Worm (Caenorhabditis elegans) whole organism, L2 larva: ENCODE results near the gene C25E10.7.

ENCODE experiments used
- C34F6.9 ChIP-seq: fragments of 150-350 bp; optimal IDR thresholded peaks from 2 replicates; lab custom pipeline; 2014; ENCODE audit warnings: missing biosample characterization, missing genetic modification characterization
- F13H6.1 ChIP-seq: sonication (generic microtip); optimal IDR thresholded peaks from 2 replicates; lab custom pipeline; 2016; ENCODE audit warnings: missing genetic modification characterization, missing compliant biosample characterization
- R02D3.7 ChIP-seq: fragments of 150-350 bp; optimal IDR thresholded peaks from 2 replicates; lab custom pipeline; 2014; ENCODE audit warnings: missing biosample characterization, missing genetic modification characterization
- Y55F3AM.14 ChIP-seq: fragments of 200-800 bp; sonication (Bioruptor generic); optimal IDR thresholded peaks from 2 replicates; lab custom pipeline; 2018; ENCODE audit warnings: mild to moderate bottlenecking, missing genetic modification characterization, missing compliant biosample characterization
- ZK546.5 ChIP-seq: sonication (generic microtip); optimal IDR thresholded peaks from 2 replicates; lab custom pipeline; 2017; ENCODE audit warnings: missing biosample characterization, missing genetic modification characterization
- alr-1 ChIP-seq: fragments of 150-350 bp; optimal IDR thresholded peaks from 2 replicates; lab custom pipeline; 2014; ENCODE audit warnings: missing biosample characterization, missing genetic modification characterization
- aly-2 ChIP-seq: fragments of 150-350 bp; optimal IDR thresholded peaks from 2 replicates; lab custom pipeline; 2014; ENCODE audit warnings: missing biosample characterization, missing genetic modification characterization
- ama-1 ChIP-seq: fragments of 150-350 bp; optimal IDR thresholded peaks from 2 replicates; lab custom pipeline; 2018; ENCODE audit warnings: inconsistent platforms
- blmp-1 ChIP-seq: sonication (generic microtip); optimal IDR thresholded peaks from 2 replicates; lab custom pipeline; 2017; ENCODE audit warnings: missing genetic modification characterization, mild to moderate bottlenecking, missing compliant biosample characterization, antibody characterized with exemption, moderate library complexity; ENCODE audit not compliant: insufficient read depth
- crh-2 ChIP-seq: sonication (generic microtip); optimal IDR thresholded peaks from 2 replicates; lab custom pipeline; 2017; ENCODE audit warnings: missing biosample characterization, missing genetic modification characterization
- egl-27 ChIP-seq: sonication (generic microtip); optimal IDR thresholded peaks from 3 replicates; lab custom pipeline; 2017; ENCODE audit warnings: missing biosample characterization, missing genetic modification reagents, missing genetic modification characterization
- elt-1 ChIP-seq: fragments of 150-350 bp; optimal IDR thresholded peaks from 2 replicates; lab custom pipeline; 2014; ENCODE audit warnings: missing biosample characterization, missing genetic modification characterization
- fos-1 ChIP-seq: fragments of 150-350 bp; optimal IDR thresholded peaks from 2 replicates; lab custom pipeline; 2014; ENCODE audit warnings: missing biosample characterization, missing genetic modification characterization
- gmeb-1 ChIP-seq: fragments of 150-350 bp; optimal IDR thresholded peaks from 2 replicates; lab custom pipeline; 2014; ENCODE audit warnings: missing biosample characterization, missing genetic modification characterization
- lin-11 ChIP-seq: fragments of 150-350 bp; sonication (generic microtip); optimal IDR thresholded peaks from 2 replicates; lab custom pipeline; 2014; ENCODE audit warnings: missing biosample characterization, missing genetic modification characterization, inconsistent platforms, mixed read lengths
- lin-13 ChIP-seq: fragments of 150-350 bp; optimal IDR thresholded peaks from 2 replicates; lab custom pipeline; 2014; ENCODE audit warnings: missing biosample characterization, missing genetic modification reagents, missing genetic modification characterization
- lin-39 ChIP-seq: fragments of 150-350 bp; optimal IDR thresholded peaks from 2 replicates; lab custom pipeline; 2014; ENCODE audit warnings: missing biosample characterization, missing genetic modification reagents, missing genetic modification characterization
- lsy-2 ChIP-seq, 2 experiments: fragments of 150-350 bp in 1 of 2; sonication (generic microtip) in 1 of 2; optimal IDR thresholded peaks; 2 replicates each; lab custom pipeline; 2014 to 2017; ENCODE audit warnings: missing biosample characterization in 2 of 2, missing genetic modification characterization in 2 of 2
- mab-5 ChIP-seq: fragments of 150-350 bp; optimal IDR thresholded peaks from 2 replicates; lab custom pipeline; 2014; ENCODE audit warnings: missing biosample characterization, missing genetic modification characterization
- mbf-1 ChIP-seq: sonication (generic microtip); optimal IDR thresholded peaks from 2 replicates; lab custom pipeline; 2017; ENCODE audit warnings: missing biosample characterization, missing genetic modification characterization
- mdl-1 ChIP-seq, 2 experiments: fragments of 150-350 bp in 1 of 2; sonication (generic microtip) in 1 of 2; optimal IDR thresholded peaks; 2 replicates each; lab custom pipeline; 2017; ENCODE audit warnings: missing biosample characterization in 2 of 2, missing genetic modification characterization in 2 of 2
- nhr-10 ChIP-seq: sonication (generic microtip); optimal IDR thresholded peaks from 2 replicates; lab custom pipeline; 2017; ENCODE audit warnings: missing biosample characterization, missing genetic modification characterization
- nhr-11 ChIP-seq: fragments of 150-350 bp; optimal IDR thresholded peaks from 2 replicates; lab custom pipeline; 2014; ENCODE audit warnings: missing biosample characterization, missing genetic modification characterization
- nhr-12 ChIP-seq: fragments of 150-350 bp; optimal IDR thresholded peaks from 2 replicates; lab custom pipeline; 2014; ENCODE audit warnings: missing biosample characterization, missing genetic modification characterization
- nhr-129 ChIP-seq: fragments of 150-350 bp; optimal IDR thresholded peaks from 2 replicates; lab custom pipeline; 2014; ENCODE audit warnings: missing biosample characterization, missing genetic modification characterization
- nhr-21 ChIP-seq: fragments of 150-350 bp; optimal IDR thresholded peaks from 2 replicates; lab custom pipeline; 2014; ENCODE audit warnings: missing biosample characterization, missing genetic modification characterization
- nhr-23 ChIP-seq: fragments of 150-350 bp; optimal IDR thresholded peaks from 2 replicates; lab custom pipeline; 2014; ENCODE audit warnings: missing biosample characterization, missing genetic modification reagents, missing genetic modification characterization
- nhr-237 ChIP-seq: fragments of 150-350 bp; optimal IDR thresholded peaks from 2 replicates; lab custom pipeline; 2014; ENCODE audit warnings: missing biosample characterization, missing genetic modification characterization
- nhr-25 ChIP-seq: fragments of 150-350 bp; sonication (generic microtip); optimal IDR thresholded peaks from 3 replicates; lab custom pipeline; 2014; ENCODE audit warnings: missing biosample characterization, missing genetic modification characterization
- nhr-6 ChIP-seq: fragments of 150-350 bp; optimal IDR thresholded peaks from 2 replicates; lab custom pipeline; 2014; ENCODE audit warnings: missing biosample characterization, missing genetic modification characterization
- nhr-77 ChIP-seq: fragments of 150-350 bp; optimal IDR thresholded peaks from 2 replicates; lab custom pipeline; 2014; ENCODE audit warnings: missing biosample characterization, missing genetic modification characterization
- sem-4 ChIP-seq: fragments of 150-350 bp; optimal IDR thresholded peaks from 2 replicates; lab custom pipeline; 2014; ENCODE audit warnings: missing biosample characterization, missing genetic modification reagents, missing genetic modification characterization
- skn-1 ChIP-seq: sonication (generic microtip); optimal IDR thresholded peaks from 2 replicates; lab custom pipeline; 2017; ENCODE audit warnings: missing biosample characterization, missing genetic modification characterization
- sma-3 ChIP-seq: sonication (generic microtip); optimal IDR thresholded peaks from 2 replicates; lab custom pipeline; 2016; ENCODE audit warnings: missing genetic modification reagents, missing genetic modification characterization, missing compliant biosample characterization
- sma-9 ChIP-seq, 2 experiments: fragments of 150-350 bp in 1 of 2; sonication (generic microtip) in 1 of 2; optimal IDR thresholded peaks; 2 replicates each; lab custom pipeline; 2014 to 2016; ENCODE audit warnings: missing genetic modification characterization in 2 of 2, mild to moderate bottlenecking in 1 of 2, missing biosample characterization in 1 of 2, missing compliant biosample characterization in 1 of 2, missing genetic modification reagents in 1 of 2, moderate library complexity in 1 of 2
- snpc-4 ChIP-seq: fragments of 150-350 bp; optimal IDR thresholded peaks from 2 replicates; lab custom pipeline; 2014; ENCODE audit warnings: missing biosample characterization, missing genetic modification characterization
- unc-39 ChIP-seq: fragments of 150-350 bp; optimal IDR thresholded peaks from 2 replicates; lab custom pipeline; 2014; ENCODE audit warnings: missing biosample characterization, missing genetic modification characterization
- unc-55 ChIP-seq: fragments of 150-350 bp; sonication (generic microtip); optimal IDR thresholded peaks from 3 replicates; lab custom pipeline; 2014; ENCODE audit warnings: missing biosample characterization, missing genetic modification reagents, missing genetic modification characterization
- unc-62 ChIP-seq: fragments of 150-350 bp; optimal IDR thresholded peaks from 2 replicates; lab custom pipeline; 2014; ENCODE audit warnings: missing biosample characterization, missing genetic modification reagents, missing genetic modification characterization
- zag-1 ChIP-seq: fragments of 150-350 bp; optimal IDR thresholded peaks from 2 replicates; lab custom pipeline; 2014; ENCODE audit warnings: missing biosample characterization, missing genetic modification characterization
- ztf-1 ChIP-seq: fragments of 200-800 bp; sonication (Bioruptor generic); conservative IDR thresholded peaks from 2 replicates; pipeline ENCODE4 v1.3.6; 2022; ENCODE audit warnings: missing genetic modification characterization, missing compliant biosample characterization
- ztf-11 ChIP-seq: sonication (generic microtip); optimal IDR thresholded peaks from 2 replicates; lab custom pipeline; 2017; ENCODE audit warnings: missing biosample characterization, missing genetic modification characterization
- ztf-4 ChIP-seq: fragments of 150-350 bp; optimal IDR thresholded peaks from 2 replicates; lab custom pipeline; 2014; ENCODE audit warnings: missing biosample characterization, missing genetic modification characterization

C25E10.7 gene

ce11 chrV:9092209-9092608, 41.2 kb upstream of the C25E10.7 start, which contains the start of gene T27E4.1:
Gene T27E4.1, plus strand, starts transcription at chrV:9092345.
- TF ChIP-seq blmp-1 (tag; lab: Kevin White, UChicago) (no peak), ZK546.5 (tag; lab: Kevin White, UChicago) (no peak), snpc-4 (tag; lab: Kevin White, UChicago) (no peak), nhr-21 (tag; lab: Kevin White, UChicago) (no peak), zag-1 (tag; lab: Kevin White, UChicago) (peak; percentile 53), unc-55 (peak; percentile 53), nhr-77 (no peak), nhr-10 (no peak), lsy-2 (tag; optimal IDR thresholded peaks at IDR 0.05; lab: Kevin White, UChicago) (peak in 1 of 2 experiments; percentile 4), nhr-129 (tag; lab: Kevin White, UChicago) (peak; percentile 24), sma-9 (GFP tag; optimal IDR thresholded peaks at IDR 0.05; lab: Kevin White, UChicago) (peak; percentile 28), sma-9 (tag; optimal IDR thresholded peaks at IDR 0.05; lab: Kevin White, UChicago) (no peak), C34F6.9 (tag; lab: Kevin White, UChicago) (peak; percentile 40), ztf-4 (tag; lab: Kevin White, UChicago) (no peak), crh-2 (no peak)
- TF ChIP-seq, all 48 proteins: peak for 6

- peak; percentile 18 for TF ChIP-seq snpc-4 (tag; lab: Kevin White, UChicago)
These were observed 40.1 kb upstream of the C25E10.7 start for ce11 chrV:9090824-9091798.

- TF ChIP-seq zag-1 (tag; lab: Kevin White, UChicago) (no peak), ama-1 (lab: Kevin White, UChicago) (peak; percentile 96), C34F6.9 (tag; lab: Kevin White, UChicago) (peak; percentile 47)
- TF ChIP-seq, all 48 proteins: peak for 2
These were observed 37.8 kb upstream of the C25E10.7 start for ce11 chrV:9088758-9089157.

ce11 chrV:9085845-9086244, 34.8 kb upstream of the C25E10.7 start:
- TF ChIP-seq Y55F3AM.14 (GFP tag; lab: Kevin White, UChicago) (no peak), mab-5 (tag; lab: Kevin White, UChicago) (no peak), ZK546.5 (tag; lab: Kevin White, UChicago) (no peak), sma-3 (GFP tag; lab: Kevin White, UChicago) (peak; percentile 92), nhr-237 (no peak), nhr-21 (tag; lab: Kevin White, UChicago) (peak; percentile 71), sem-4 (tag; lab: Kevin White, UChicago) (no peak), nhr-10 (no peak), lsy-2 (tag; optimal IDR thresholded peaks at IDR 0.05; lab: Kevin White, UChicago) (no peak), alr-1 (tag; lab: Kevin White, UChicago) (no peak), nhr-11 (tag; lab: Kevin White, UChicago) (no peak), ztf-11 (tag; lab: Kevin White, UChicago) (no peak), nhr-6 (tag; lab: Kevin White, UChicago) (no peak), unc-55 (no peak), egl-27 (tag; lab: Kevin White, UChicago) (peak; percentile 24), snpc-4 (tag; lab: Kevin White, UChicago) (no peak), mbf-1 (tag; lab: Kevin White, UChicago) (no peak), crh-2 (peak; percentile 16), lin-11 (tag; lab: Kevin White, UChicago) (no peak), R02D3.7 (tag; lab: Kevin White, UChicago) (no peak), nhr-25 (tag; lab: Kevin White, UChicago) (peak; percentile 63), fos-1 (tag; lab: Kevin White, UChicago) (peak; percentile 76), blmp-1 (tag; lab: Kevin White, UChicago) (no peak), mdl-1 (tag; optimal IDR thresholded peaks at IDR 0.05; lab: Kevin White, UChicago) (peak in 1 of 2 experiments; percentile 7), F13H6.1 (no peak), nhr-23 (tag; lab: Kevin White, UChicago) (no peak), aly-2 (no peak), lin-13 (GFP tag; lab: Kevin White, UChicago) (no peak), unc-62 (no peak), ztf-4 (tag; lab: Kevin White, UChicago) (no peak), unc-39 (no peak), ztf-1 (GFP tag; lab: Robert Waterston, UW) (no peak), C34F6.9 (tag; lab: Kevin White, UChicago) (no peak), nhr-77 (no peak), lin-39 (tag; lab: Kevin White, UChicago) (no peak), skn-1 (no peak), gmeb-1 (tag; lab: Kevin White, UChicago) (no peak), nhr-12 (tag; lab: Kevin White, UChicago) (no peak), elt-1 (tag; lab: Kevin White, UChicago) (no peak), zag-1 (tag; lab: Kevin White, UChicago) (no peak)
